Fruit fly (Drosophila melanogaster) whole organism, embryonic: ENCODE data around the gene cmb.

ENCODE experiments used
- Atf6 ChIP-seq: fragments of 200-800 bp; sonication (Bioruptor generic); IDR thresholded peaks from 2 replicates; pipeline ENCODE4 v1.3.6; 2022; ENCODE audit warnings: missing biosample characterization, missing genetic modification characterization
- Bdp1 ChIP-seq: fragments of 200-800 bp; sonication (Bioruptor generic); optimal IDR thresholded peaks from 3 replicates; lab custom pipeline; 2016; ENCODE audit warnings: missing biosample characterization, missing genetic modification characterization
- Bgb ChIP-seq: fragments of 200-800 bp; sonication (Bioruptor generic); IDR thresholded peaks from 2 replicates; pipeline ENCODE4 v1.3.6; 2022; ENCODE audit warnings: missing biosample characterization, missing genetic modification characterization; ENCODE audit not compliant: partially characterized antibody
- CG10147 ChIP-seq: fragments of 200-800 bp; sonication (Bioruptor generic); optimal IDR thresholded peaks from 2 replicates; lab custom pipeline; 2019; ENCODE audit warnings: missing biosample characterization, mild to moderate bottlenecking, missing genetic modification characterization, moderate library complexity
- CG11085 ChIP-seq: fragments of 200-800 bp; sonication (Bioruptor generic); IDR thresholded peaks from 2 replicates; pipeline ENCODE4 v1.3.6; 2022; ENCODE audit warnings: missing biosample characterization, missing genetic modification characterization
- CG13775 ChIP-seq: fragments of 200-800 bp; sonication (Bioruptor generic); optimal IDR thresholded peaks from 3 replicates; lab custom pipeline; 2017; ENCODE audit warnings: missing biosample characterization, mild to moderate bottlenecking, missing genetic modification characterization
- CG15514 ChIP-seq: fragments of 200-800 bp; sonication (Bioruptor generic); optimal IDR thresholded peaks from 3 replicates; lab custom pipeline; 2017; ENCODE audit warnings: missing biosample characterization, missing genetic modification characterization, mild to moderate bottlenecking, moderate library complexity, missing genetic modification reagents
- CG15696 ChIP-seq: fragments of 200-800 bp; sonication (Bioruptor generic); optimal IDR thresholded peaks from 2 replicates; lab custom pipeline; 2019; ENCODE audit warnings: missing biosample characterization, mild to moderate bottlenecking, missing genetic modification characterization, moderate library complexity
- CG1647 ChIP-seq: fragments of 200-800 bp; sonication (Bioruptor generic); optimal IDR thresholded peaks from 3 replicates; lab custom pipeline; 2016; ENCODE audit warnings: missing biosample characterization, missing genetic modification characterization
- CG16813 ChIP-seq: fragments of 200-800 bp; sonication (Bioruptor generic); IDR thresholded peaks from 3 replicates; pipeline ENCODE4 v1.3.6; 2022; ENCODE audit warnings: missing biosample characterization, missing genetic modification characterization; ENCODE audit not compliant: partially characterized antibody
- CG17612 ChIP-seq: fragments of 200-800 bp; sonication (Bioruptor generic); IDR thresholded peaks from 2 replicates; pipeline ENCODE4 v1.3.6; 2022; ENCODE audit warnings: missing biosample characterization, missing genetic modification characterization
- CG2712 ChIP-seq: fragments of 200-800 bp; optimal IDR thresholded peaks from 3 replicates; lab custom pipeline; 2019; ENCODE audit warnings: missing biosample characterization, mild to moderate bottlenecking, missing genetic modification characterization, moderate library complexity
- CG31224 ChIP-seq: fragments of 200-800 bp; sonication (Bioruptor generic); IDR thresholded peaks from 2 replicates; pipeline ENCODE4 v1.3.6; 2022; ENCODE audit warnings: missing biosample characterization, missing genetic modification characterization
- CG31441 ChIP-seq: fragments of 200-800 bp; sonication (Bioruptor generic); IDR thresholded peaks from 2 replicates; pipeline ENCODE4 v1.3.6; 2022; ENCODE audit warnings: missing biosample characterization, missing genetic modification characterization
- CG32532 ChIP-seq: fragments of 200-800 bp; sonication (Bioruptor generic); IDR thresholded peaks from 2 replicates; pipeline ENCODE4 v1.3.6; 2022; ENCODE audit warnings: missing biosample characterization, missing genetic modification characterization
- CG32767 ChIP-seq: fragments of 200-800 bp; sonication (Bioruptor generic); IDR thresholded peaks from 2 replicates; pipeline ENCODE4 v1.3.6; 2022; ENCODE audit warnings: missing biosample characterization, missing genetic modification characterization
- CG3281 ChIP-seq: fragments of 200-800 bp; sonication (Bioruptor generic); optimal IDR thresholded peaks from 3 replicates; lab custom pipeline; 2017; ENCODE audit warnings: missing biosample characterization, mild to moderate bottlenecking, missing genetic modification characterization
- CG5245 ChIP-seq: fragments of 200-800 bp; sonication (Bioruptor generic); optimal IDR thresholded peaks from 3 replicates; lab custom pipeline; 2016; ENCODE audit warnings: missing biosample characterization, missing genetic modification characterization
- D19A ChIP-seq: fragments of 200-800 bp; optimal IDR thresholded peaks from 3 replicates; lab custom pipeline; 2019; ENCODE audit warnings: missing biosample characterization, mild to moderate bottlenecking, missing genetic modification characterization, moderate library complexity
- Dip3 ChIP-seq: fragments of 200-800 bp; sonication (Bioruptor generic); optimal IDR thresholded peaks from 3 replicates; lab custom pipeline; 2016; ENCODE audit warnings: missing biosample characterization, missing genetic modification characterization
- Drgx ChIP-seq: fragments of 200-800 bp; sonication (Bioruptor generic); IDR thresholded peaks from 2 replicates; pipeline ENCODE4 v1.3.6; 2022; ENCODE audit warnings: missing biosample characterization, missing genetic modification characterization
- Hand ChIP-seq: fragments of 200-800 bp; sonication (Bioruptor generic); optimal IDR thresholded peaks from 2 replicates; lab custom pipeline; 2017; ENCODE audit warnings: mild to moderate bottlenecking, missing biosample characterization, missing genetic modification reagents, missing genetic modification characterization
- HmgZ ChIP-seq: fragments of 200-800 bp; sonication (Bioruptor generic); optimal IDR thresholded peaks from 2 replicates; lab custom pipeline; 2018; ENCODE audit warnings: missing biosample characterization, mild to moderate bottlenecking, missing genetic modification characterization
- Myb ChIP-seq: fragments of 200-800 bp; sonication (Bioruptor generic); optimal IDR thresholded peaks from 2 replicates; lab custom pipeline; 2016; ENCODE audit warnings: missing biosample characterization, missing genetic modification characterization
- Oaz ChIP-seq: fragments of 200-800 bp; sonication (Bioruptor generic); IDR thresholded peaks from 2 replicates; pipeline ENCODE4 v1.3.6; 2022; ENCODE audit warnings: missing biosample characterization, missing genetic modification characterization
- Opbp ChIP-seq: fragments of 200-800 bp; sonication (Bioruptor generic); IDR thresholded peaks from 3 replicates; pipeline ENCODE4 v1.3.6; 2022; ENCODE audit warnings: missing biosample characterization, missing genetic modification characterization; ENCODE audit not compliant: partially characterized antibody
- Optix ChIP-seq: fragments of 200-800 bp; sonication (Bioruptor generic); IDR thresholded peaks from 3 replicates; pipeline ENCODE4 v1.3.6; 2022; ENCODE audit warnings: missing biosample characterization, missing genetic modification characterization
- Scr ChIP-seq: fragments of 200-800 bp; sonication (Bioruptor generic); IDR thresholded peaks from 2 replicates; pipeline ENCODE4 v1.3.6; 2022; ENCODE audit warnings: missing biosample characterization, missing genetic modification characterization; ENCODE audit not compliant: partially characterized antibody
- Six4 ChIP-seq: fragments of 200-800 bp; sonication (Bioruptor generic); optimal IDR thresholded peaks from 2 replicates; lab custom pipeline; 2016; ENCODE audit warnings: missing biosample characterization, missing genetic modification characterization
- Trl ChIP-seq, 3 experiments: fragments of >200 bp in 2 of 3; fragments of 200-800 bp in 1 of 3; sonication (Bioruptor generic) in 1 of 3; optimal IDR thresholded peaks; 2 replicates in 1 of 3; 3 replicates in 2 of 3; lab custom pipeline; 2016 to 2017; ENCODE audit warnings: missing biosample characterization in 1 of 3, missing genetic modification characterization in 1 of 3
- ab ChIP-seq: fragments of 200-800 bp; sonication (Bioruptor generic); optimal IDR thresholded peaks from 2 replicates; lab custom pipeline; 2016; ENCODE audit warnings: missing biosample characterization, missing genetic modification characterization
- az2 ChIP-seq: fragments of 200-800 bp; sonication (Bioruptor generic); optimal IDR thresholded peaks from 3 replicates; lab custom pipeline; 2016; ENCODE audit warnings: missing biosample characterization, missing genetic modification characterization
- btn ChIP-seq: fragments of 200-800 bp; sonication (Bioruptor generic); optimal IDR thresholded peaks from 2 replicates; lab custom pipeline; 2016; ENCODE audit warnings: missing biosample characterization, missing genetic modification characterization
- cas ChIP-seq: fragments of 200-800 bp; sonication (Bioruptor generic); IDR thresholded peaks from 2 replicates; pipeline ENCODE4 v1.3.6; 2022; ENCODE audit warnings: missing biosample characterization, missing genetic modification characterization
- danr ChIP-seq: fragments of 200-800 bp; sonication (Bioruptor generic); IDR thresholded peaks from 2 replicates; pipeline ENCODE4 v1.3.6; 2022; ENCODE audit warnings: missing biosample characterization, missing genetic modification characterization
- emc ChIP-seq: fragments of 200-800 bp; sonication (Bioruptor generic); optimal IDR thresholded peaks from 2 replicates; lab custom pipeline; 2016; ENCODE audit warnings: missing biosample characterization, missing genetic modification characterization
- esg ChIP-seq: fragments of 200-800 bp; sonication (Bioruptor generic); conservative IDR thresholded peaks from 2 replicates; pipeline ENCODE4 v1.3.6; 2022; ENCODE audit warnings: missing biosample characterization, missing genetic modification characterization
- ewg ChIP-seq: fragments of 200-800 bp; sonication (Bioruptor generic); optimal IDR thresholded peaks from 3 replicates; lab custom pipeline; 2017; ENCODE audit warnings: mild to moderate bottlenecking, missing biosample characterization, missing genetic modification reagents, missing genetic modification characterization
- fd96Cb ChIP-seq: fragments of 200-800 bp; sonication (Bioruptor generic); optimal IDR thresholded peaks from 2 replicates; lab custom pipeline; 2018; ENCODE audit warnings: missing biosample characterization, mild to moderate bottlenecking, missing genetic modification characterization, moderate library complexity
- grau ChIP-seq: fragments of 200-800 bp; optimal IDR thresholded peaks from 3 replicates; lab custom pipeline; 2019; ENCODE audit warnings: missing biosample characterization, mild to moderate bottlenecking, missing genetic modification characterization, moderate library complexity
- grn ChIP-seq: fragments of 200-800 bp; sonication (Bioruptor generic); optimal IDR thresholded peaks from 3 replicates; lab custom pipeline; 2017; ENCODE audit warnings: missing biosample characterization, missing genetic modification characterization
- hb ChIP-seq: fragments of 200-800 bp; sonication (Bioruptor generic); IDR thresholded peaks from 3 replicates; pipeline ENCODE4 v1.3.6; 2022; ENCODE audit warnings: missing biosample characterization, missing genetic modification characterization; ENCODE audit not compliant: partially characterized antibody
- hkb ChIP-seq, 2 experiments: fragments of 200-800 bp in 1 of 2; fragments of >200 bp in 1 of 2; sonication (Bioruptor generic) in 1 of 2; IDR thresholded peaks in 1 of 2; optimal IDR thresholded peaks in 1 of 2; 2 replicates each; pipeline versions ENCODE4 v1.3.6 to Lab custom; 2017 to 2022; ENCODE audit warnings: missing biosample characterization in 1 of 2, missing genetic modification characterization in 1 of 2
- inv ChIP-seq: fragments of 200-800 bp; sonication (Bioruptor generic); IDR thresholded peaks from 2 replicates; pipeline ENCODE4 v1.3.6; 2022; ENCODE audit warnings: missing biosample characterization, missing genetic modification characterization; ENCODE audit not compliant: partially characterized antibody
- maf-S ChIP-seq: fragments of 200-800 bp; sonication (Bioruptor generic); optimal IDR thresholded peaks from 2 replicates; lab custom pipeline; 2016; ENCODE audit warnings: missing biosample characterization, missing genetic modification characterization
- run ChIP-seq: fragments of 200-800 bp; sonication (Bioruptor generic); optimal IDR thresholded peaks from 3 replicates; lab custom pipeline; 2018; ENCODE audit warnings: missing biosample characterization, mild to moderate bottlenecking, missing genetic modification characterization
- so ChIP-seq: fragments of 200-800 bp; sonication (Bioruptor generic); IDR thresholded peaks from 3 replicates; pipeline ENCODE4 v1.3.6; 2022; ENCODE audit warnings: missing biosample characterization, missing genetic modification characterization
- stc ChIP-seq: fragments of 200-800 bp; sonication (Bioruptor generic); IDR thresholded peaks from 2 replicates; pipeline ENCODE4 v1.3.6; 2022; ENCODE audit warnings: missing biosample characterization, missing genetic modification characterization
- tna ChIP-seq: fragments of 200-800 bp; sonication (Bioruptor generic); IDR thresholded peaks from 2 replicates; pipeline ENCODE4 v1.3.6; 2022; ENCODE audit warnings: missing biosample characterization, missing genetic modification characterization; ENCODE audit not compliant: partially characterized antibody
- vvl ChIP-seq: fragments of 200-800 bp; sonication (Bioruptor generic); IDR thresholded peaks from 2 replicates; pipeline ENCODE4 v1.3.6; 2022; ENCODE audit warnings: missing biosample characterization, missing genetic modification characterization
- z ChIP-seq: fragments of 200-800 bp; sonication (Bioruptor generic); IDR thresholded peaks from 3 replicates; pipeline ENCODE4 v1.3.6; 2022; ENCODE audit warnings: missing biosample characterization, missing genetic modification characterization

Gene cmb

dm6 chr3L:13433522-13433921, 8.9 kb upstream of the cmb start (continued):
- TF ChIP-seq CG17612 (GFP tag; lab: Robert Waterston, UW) (no peak), Hand (GFP tag; lab: Kevin White, UChicago) (no peak), fd96Cb (tag; lab: Kevin White, UChicago) (no peak), Optix (GFP tag; lab: Robert Waterston, UW) (no peak), ab (GFP tag; lab: Kevin White, UChicago) (no peak), CG16813 (GFP tag; lab: Robert Waterston, UW) (peak; percentile 72), danr (GFP tag; lab: Robert Waterston, UW) (no peak), Scr (peak; percentile 56), az2 (GFP tag; lab: Kevin White, UChicago) (no peak), run (tag; lab: Kevin White, UChicago) (no peak), grn (GFP tag; lab: Kevin White, UChicago) (peak; percentile 65), cas (GFP tag; lab: Robert Waterston, UW) (no peak), Opbp (GFP tag; lab: Robert Waterston, UW) (peak; percentile 89), Oaz (no peak), CG31224 (GFP tag; lab: Robert Waterston, UW) (no peak), grau (tag; lab: Kevin White, UChicago) (no peak), CG5245 (GFP tag; lab: Kevin White, UChicago) (no peak), HmgZ (tag; lab: Kevin White, UChicago) (no peak), inv (peak; percentile 38; the same call in 1 of the 2 replicates), CG32532 (GFP tag; lab: Robert Waterston, UW) (no peak), Bdp1 (GFP tag; lab: Kevin White, UChicago) (peak; percentile 99), esg (GFP tag; lab: Robert Waterston, UW) (no peak), Six4 (no peak), CG10147 (GFP tag; lab: Kevin White, UChicago) (no peak), emc (no peak), CG3281 (GFP tag; lab: Kevin White, UChicago) (no peak), tna (GFP tag; lab: Robert Waterston, UW) (peak; percentile 78), btn (GFP tag; lab: Kevin White, UChicago) (no peak), z (GFP tag; lab: Robert Waterston, UW) (no peak), CG15514 (GFP tag; lab: Kevin White, UChicago) (no peak), CG15696 (tag; lab: Kevin White, UChicago) (no peak), so (GFP tag; lab: Robert Waterston, UW) (no peak), Atf6 (GFP tag; lab: Robert Waterston, UW) (no peak), CG1647 (GFP tag; lab: Kevin White, UChicago) (no peak), Bgb (peak; percentile 78)
- TF ChIP-seq, all 482 proteins: peak for 28

dm6 chr3L:13435170-13435727, 7.1 kb upstream of the cmb start, which contains the start of gene CG10713:
Gene CG10713 (minus strand): TSS chr3L:13435229.
- TF ChIP-seq hkb (optimal IDR thresholded peaks at IDR 0.05; lab: Kevin White, UChicago) (no peak), hkb (GFP tag; IDR thresholded peaks at IDR 0.05; lab: Robert Waterston, UW) (no peak), Dip3 (GFP tag; lab: Kevin White, UChicago) (no peak), CG13775 (GFP tag; lab: Kevin White, UChicago) (no peak), Trl (optimal IDR thresholded peaks at IDR 0.05; lab: Kevin White, UChicago) (peak; percentile 51 to 54), Trl (GFP tag; optimal IDR thresholded peaks at IDR 0.05; lab: Kevin White, UChicago) (no peak), vvl (GFP tag; lab: Robert Waterston, UW) (peak; percentile 29; the same call in 1 of the 2 replicates), maf-S (GFP tag; lab: Kevin White, UChicago) (no peak), hb (GFP tag; lab: Robert Waterston, UW) (no peak), btn (GFP tag; lab: Kevin White, UChicago) (no peak), Drgx (GFP tag; lab: Robert Waterston, UW) (peak; percentile 74), CG32767 (peak; percentile 48; the same call in 1 of the 2 replicates), Myb (GFP tag; lab: Kevin White, UChicago) (peak; percentile 76), CG11085 (GFP tag; lab: Robert Waterston, UW) (0 out of 2 replicates have a peak, but pooled peaks have one; percentile 7), stc (GFP tag; lab: Robert Waterston, UW) (no peak), CG2712 (tag; lab: Kevin White, UChicago) (peak; percentile 83), D19A (no peak), ewg (GFP tag; lab: Kevin White, UChicago) (peak; percentile 98), CG31441 (GFP tag; lab: Robert Waterston, UW) (no peak)
